Worm (Caenorhabditis elegans): ENCODE measurements around the gene vps-22.
"Not testable (repeated sequence)": the region's sequence is repeated elsewhere in the genome, so short reads cannot be mapped to it uniquely, and the experiment has no call there.

- TF ChIP-seq scrt-1 (GFP tag; IDR thresholded peaks at IDR 0.05); ama-1 (optimal IDR thresholded peaks at IDR 0.05); tbx-37 (GFP tag; conservative IDR thresholded peaks at IDR 0.05); aly-1 (tag; optimal IDR thresholded peaks at IDR 0.05); hnd-1 (tag; optimal IDR thresholded peaks at IDR 0.05); ets-7 (tag; optimal IDR thresholded peaks at IDR 0.05): not testable (repeated sequence)
These were observed 18.1 kb upstream of the vps-22 start, which contains the start of gene C27F2.6 for ce11 chrIII:4980367-4980766.
